Worm (Caenorhabditis elegans) whole organism, L2 larva: ENCODE results near the gene K03B8.14.

Experiments used
- alr-1 ChIP-seq: fragments of 150-350 bp; optimal IDR thresholded peaks from 2 replicates; lab custom pipeline; 2014; ENCODE audit warnings: missing biosample characterization, missing genetic modification characterization
- dmd-4 ChIP-seq: sonication (generic microtip); optimal IDR thresholded peaks from 2 replicates; lab custom pipeline; 2017; ENCODE audit warnings: missing biosample characterization, missing genetic modification characterization
- lin-13 ChIP-seq: fragments of 150-350 bp; optimal IDR thresholded peaks from 2 replicates; lab custom pipeline; 2014; ENCODE audit warnings: missing biosample characterization, missing genetic modification reagents, missing genetic modification characterization
- nhr-11 ChIP-seq: fragments of 150-350 bp; optimal IDR thresholded peaks from 2 replicates; lab custom pipeline; 2014; ENCODE audit warnings: missing biosample characterization, missing genetic modification characterization
- nhr-129 ChIP-seq: fragments of 150-350 bp; optimal IDR thresholded peaks from 2 replicates; lab custom pipeline; 2014; ENCODE audit warnings: missing biosample characterization, missing genetic modification characterization
- unc-39 ChIP-seq: fragments of 150-350 bp; optimal IDR thresholded peaks from 2 replicates; lab custom pipeline; 2014; ENCODE audit warnings: missing biosample characterization, missing genetic modification characterization
- ztf-1 ChIP-seq: fragments of 200-800 bp; sonication (Bioruptor generic); conservative IDR thresholded peaks from 2 replicates; pipeline ENCODE4 v1.3.6; 2022; ENCODE audit warnings: missing genetic modification characterization, missing compliant biosample characterization
- ztf-4 ChIP-seq: fragments of 150-350 bp; optimal IDR thresholded peaks from 2 replicates; lab custom pipeline; 2014; ENCODE audit warnings: missing biosample characterization, missing genetic modification characterization

The K03B8.14 gene

DNA sequence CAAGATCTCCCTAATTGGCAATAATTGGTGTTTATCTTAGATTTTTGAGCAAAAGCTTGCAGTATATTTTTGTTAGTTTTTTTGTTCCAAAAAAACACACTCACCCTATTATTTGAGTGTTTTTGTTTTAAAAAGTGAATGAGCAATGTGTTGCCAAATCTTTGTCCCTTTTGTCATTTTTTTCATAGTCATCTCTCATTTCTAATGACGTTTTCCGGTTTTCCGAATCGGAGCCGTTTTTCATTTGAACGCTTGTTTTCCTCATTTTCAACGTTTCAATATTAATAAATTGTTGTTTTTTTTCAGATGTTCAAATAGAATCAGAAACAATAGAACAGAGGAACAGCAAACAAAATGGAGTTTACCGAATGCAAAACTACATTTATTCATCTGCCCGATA, 48.2 kb downstream of the K03B8.14 start, which contains the start of gene dmsr-1:
Gene dmsr-1, plus strand, starts transcription at position 301 of the 400 bp plus-strand sequence.
- TF ChIP-seq unc-39 (tag; lab: Kevin White, UChicago) = no peak
- TF ChIP-seq lin-13 (GFP tag; lab: Kevin White, UChicago) = no peak

ce11 chrV:11439202-11439601, 48.9 kb downstream of the K03B8.14 start:
- no peak for TF ChIP-seq nhr-11 (tag; lab: Kevin White, UChicago)
- TF ChIP-seq alr-1 (tag; lab: Kevin White, UChicago) = no peak
- TF ChIP-seq ztf-1 (GFP tag; lab: Robert Waterston, UW) = no peak
- no peak for TF ChIP-seq nhr-129
- no peak for TF ChIP-seq ztf-4
- no peak for TF ChIP-seq dmd-4 (tag; lab: Kevin White, UChicago)
